Fruit fly (Drosophila melanogaster): Measurements from ENCODE around the gene Eaf6.

- TF ChIP-seq Six4 (GFP tag; optimal IDR thresholded peaks at IDR 0.05): no peak
- TF ChIP-seq sens (GFP tag): peak; percentile 10
- no peak for TF ChIP-seq CG7271 (tag; optimal IDR thresholded peaks at IDR 0.05)
- TF ChIP-seq shn (GFP tag; optimal IDR thresholded peaks at IDR 0.05): no peak
- no peak for TF ChIP-seq sna (GFP tag; IDR thresholded peaks at IDR 0.05; ENCODE audit: partially characterized antibody)
- TF ChIP-seq CG15073 (GFP tag; optimal IDR thresholded peaks at IDR 0.05): no peak
- TF ChIP-seq CG10366 (GFP tag; IDR thresholded peaks at IDR 0.05): no peak
- TF ChIP-seq CG12744 (GFP tag; optimal IDR thresholded peaks at IDR 0.05): no peak
- TF ChIP-seq CG12155 (GFP tag; optimal IDR thresholded peaks at IDR 0.05): no peak
- no peak for TF ChIP-seq CG3847 (GFP tag; IDR thresholded peaks at IDR 0.05)
- no peak for TF ChIP-seq Sin3A (optimal IDR thresholded peaks at IDR 0.05)
- no peak for TF ChIP-seq CG15479 (GFP tag; optimal IDR thresholded peaks at IDR 0.05)
Measured at dm6 chr3L:5608128-5608527, at the start of gene Eaf6.
